Worm (Caenorhabditis elegans) whole organism, L3 larva: ENCODE data around the gene ZK1320.3.

Experiments
- elt-3 ChIP-seq, 3 experiments: fragments of 150-350 bp in 1 of 3; sonication (generic microtip) in 2 of 3; optimal IDR thresholded peaks; 2 replicates in 2 of 3; 4 replicates in 1 of 3; lab custom pipeline; 2014 to 2017; ENCODE audit warnings: missing biosample characterization in 3 of 3, missing genetic modification characterization in 3 of 3
- nhr-11 ChIP-seq: fragments of 150-350 bp; optimal IDR thresholded peaks from 2 replicates; lab custom pipeline; 2014; ENCODE audit warnings: missing biosample characterization, missing genetic modification characterization
- nhr-12 ChIP-seq: fragments of 150-350 bp; optimal IDR thresholded peaks from 2 replicates; lab custom pipeline; 2014; ENCODE audit warnings: missing biosample characterization, missing genetic modification characterization
- nhr-237 ChIP-seq: fragments of 150-350 bp; optimal IDR thresholded peaks from 2 replicates; lab custom pipeline; 2014; ENCODE audit warnings: missing biosample characterization, missing genetic modification characterization
- pha-4 ChIP-seq: fragments of 150-350 bp; optimal IDR thresholded peaks from 2 replicates; lab custom pipeline; 2014; ENCODE audit warnings: missing biosample characterization, missing genetic modification reagents, missing genetic modification characterization
- pqm-1 ChIP-seq: fragments of 150-350 bp; optimal IDR thresholded peaks from 2 replicates; lab custom pipeline; 2017; ENCODE audit warnings: missing biosample characterization, missing genetic modification characterization, inconsistent platforms
- sea-2 ChIP-seq: fragments of 150-350 bp; sonication (generic microtip); optimal IDR thresholded peaks from 4 replicates; lab custom pipeline; 2014; ENCODE audit warnings: missing biosample characterization, missing genetic modification reagents, missing genetic modification characterization

DNA sequence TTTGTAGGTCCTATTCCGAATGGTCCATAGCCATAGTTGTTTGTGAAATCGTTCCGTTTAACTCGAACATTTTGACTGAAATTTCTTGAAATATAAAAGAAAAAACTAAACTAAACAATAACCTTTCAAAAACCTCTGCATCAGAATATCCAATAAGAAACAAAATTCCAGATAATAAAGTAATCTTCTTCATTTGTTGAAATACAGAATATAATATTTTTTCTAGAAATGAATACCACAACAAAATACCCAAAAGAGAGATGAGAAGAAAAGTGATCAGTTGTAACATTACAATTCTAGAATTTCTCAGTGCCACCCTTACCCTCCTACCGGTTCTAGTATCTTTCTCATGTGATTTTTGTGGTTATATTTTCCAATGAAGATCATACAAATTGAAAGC is 6.5 kb downstream of the ZK1320.3 start, which contains the start of gene ZK1307.2:
- no peak for TF ChIP-seq sea-2 (GFP tag; lab: Kevin White, UChicago)
- no peak for TF ChIP-seq pha-4 (tag; lab: Kevin White, UChicago)
- TF ChIP-seq pqm-1: no peak
- TF ChIP-seq nhr-12 (tag; lab: Kevin White, UChicago): no peak
- TF ChIP-seq nhr-237: no peak
- no peak for TF ChIP-seq nhr-11 (tag; lab: Kevin White, UChicago)
- TF ChIP-seq elt-3 (tag; optimal IDR thresholded peaks at IDR 0.05; lab: Kevin White, UChicago): no peak
